Worm (Caenorhabditis elegans): ENCODE measurements around the gene dao-6.

- no peak for TF ChIP-seq ceh-36 (tag; optimal IDR thresholded peaks at IDR 0.05)
- TF ChIP-seq ama-1 (optimal IDR thresholded peaks at IDR 0.05): no peak
Measured at ce11 chrIII:9762093-9762748, 26.2 kb upstream of the dao-6 start, which contains the start of gene gcc-2.

Measured in whole organism, early embryonic.